Worm (Caenorhabditis elegans): ENCODE results near the gene B0334.20.

Gene B0334.20

DNA sequence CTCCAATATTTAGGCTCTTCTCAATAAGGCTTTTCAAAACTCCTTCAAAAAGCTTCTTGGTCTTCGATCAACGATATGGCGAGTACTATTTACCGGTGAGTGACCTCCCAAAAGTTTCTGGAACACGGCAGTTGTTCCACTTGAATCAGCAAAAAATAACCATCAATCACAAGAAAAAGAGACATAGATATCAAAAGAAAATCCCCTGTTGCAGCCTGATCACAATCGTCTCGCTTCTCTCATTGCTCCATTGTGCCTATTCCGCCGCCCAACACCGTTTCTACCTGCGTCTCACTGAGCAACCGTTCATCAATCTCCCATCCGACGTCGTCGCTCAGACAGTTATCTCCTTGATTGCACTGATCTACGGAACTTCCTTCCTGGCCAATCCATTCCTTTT is 3.5 kb downstream of the B0334.20 start, which contains the start of gene emc-5:
emc-5 (plus strand) TSS at position 14 of the 400 bp plus-strand sequence.
- peak; percentile 21 for TF ChIP-seq nfya-1 (tag; optimal IDR thresholded peaks at IDR 0.05; ENCODE audit: insufficient read depth)
- no peak for TF ChIP-seq nhr-28 (tag; optimal IDR thresholded peaks at IDR 0.05)
- no peak for TF ChIP-seq nhr-25 (tag; optimal IDR thresholded peaks at IDR 0.05)
- TF ChIP-seq mdl-1 (tag; optimal IDR thresholded peaks at IDR 0.05) = no peak
- peak; percentile 69 for TF ChIP-seq lin-39 (tag; optimal IDR thresholded peaks at IDR 0.05)
- no peak for TF ChIP-seq nhr-43 (tag; optimal IDR thresholded peaks at IDR 0.05; ENCODE audit: poor library complexity, severe bottlenecking)
- TF ChIP-seq nhr-12 (tag; optimal IDR thresholded peaks at IDR 0.05) = no peak
- TF ChIP-seq elt-3 (tag; optimal IDR thresholded peaks at IDR 0.05) = no peak

DNA sequence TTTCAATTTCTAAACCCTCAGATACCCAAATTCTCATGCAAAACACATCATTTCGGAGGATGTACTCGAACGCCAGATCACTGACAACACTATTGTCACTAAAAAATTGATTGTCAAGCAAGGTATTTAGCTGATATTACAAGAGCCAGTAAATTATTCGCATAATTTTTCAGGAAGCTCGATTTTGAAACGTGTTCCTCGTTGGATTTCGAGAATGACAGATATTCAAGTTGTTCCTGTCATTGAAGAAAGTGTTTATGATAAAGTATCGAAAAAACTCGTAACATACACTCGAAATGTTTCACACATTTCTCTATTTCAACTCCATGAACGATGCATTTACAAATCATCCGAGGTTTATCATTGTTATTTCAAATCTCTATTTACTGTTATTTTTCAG is 4.5 kb downstream of the B0334.20 start:
- TF ChIP-seq elt-2 (tag; optimal IDR thresholded peaks at IDR 0.05) (no peak), pqm-1 (tag; optimal IDR thresholded peaks at IDR 0.05) (no peak), ztf-11 (tag; optimal IDR thresholded peaks at IDR 0.05) (no peak), hmg-11 (tag; optimal IDR thresholded peaks at IDR 0.05) (no peak), R02D3.7 (tag; optimal IDR thresholded peaks at IDR 0.05) (no peak), nhr-76 (tag; optimal IDR thresholded peaks at IDR 0.05) (no peak), elt-3 (tag; optimal IDR thresholded peaks at IDR 0.05) (no peak), nhr-11 (tag; optimal IDR thresholded peaks at IDR 0.05) (no peak), lin-15B (tag; optimal IDR thresholded peaks at IDR 0.05) (no peak), nhr-23 (tag; optimal IDR thresholded peaks at IDR 0.05) (no peak), tbx-2 (tag; optimal IDR thresholded peaks at IDR 0.05) (no peak), zag-1 (tag; optimal IDR thresholded peaks at IDR 0.05) (no peak), pha-4 (tag; optimal IDR thresholded peaks at IDR 0.05) (no peak)

DNA sequence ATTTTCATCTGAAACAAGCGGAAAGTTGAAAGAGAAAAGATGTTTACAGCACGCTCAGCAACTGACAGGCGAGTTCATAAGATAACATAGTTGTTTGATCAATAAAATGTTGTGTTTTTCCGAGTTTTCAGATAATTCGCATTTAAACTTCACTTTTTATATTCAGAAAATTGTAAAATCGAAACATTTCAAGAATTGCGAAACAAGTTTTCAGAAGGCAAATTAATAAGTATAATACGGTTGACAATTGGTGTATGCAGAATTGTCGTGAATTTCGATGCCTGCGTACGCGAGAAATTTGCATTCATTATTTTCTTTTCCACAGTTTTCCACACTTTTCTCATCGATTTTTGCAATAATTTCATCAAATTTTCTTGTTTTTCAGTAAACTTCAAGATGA is 5.0 kb downstream of the B0334.20 start, which contains the start of the genes ooc-3 and B0334.4:
ooc-3 (minus strand) TSS at position 15 of the 400 bp plus-strand sequence.
B0334.4 (plus strand) TSS at position 386 of the 400 bp plus-strand sequence.
- peak; percentile 72 for TF ChIP-seq nfya-1 (tag; optimal IDR thresholded peaks at IDR 0.05; ENCODE audit: insufficient read depth)
- peak; percentile 70 for TF ChIP-seq pha-4 (tag; optimal IDR thresholded peaks at IDR 0.05)
- TF ChIP-seq skn-1 (tag; optimal IDR thresholded peaks at IDR 0.05) = peak; percentile 56
- no peak for TF ChIP-seq ZK546.5 (tag; optimal IDR thresholded peaks at IDR 0.05)
- peak; percentile 11 for TF ChIP-seq egl-5 (tag; optimal IDR thresholded peaks at IDR 0.05)
- no peak for TF ChIP-seq jun-1 (tag; optimal IDR thresholded peaks at IDR 0.05)

DNA sequence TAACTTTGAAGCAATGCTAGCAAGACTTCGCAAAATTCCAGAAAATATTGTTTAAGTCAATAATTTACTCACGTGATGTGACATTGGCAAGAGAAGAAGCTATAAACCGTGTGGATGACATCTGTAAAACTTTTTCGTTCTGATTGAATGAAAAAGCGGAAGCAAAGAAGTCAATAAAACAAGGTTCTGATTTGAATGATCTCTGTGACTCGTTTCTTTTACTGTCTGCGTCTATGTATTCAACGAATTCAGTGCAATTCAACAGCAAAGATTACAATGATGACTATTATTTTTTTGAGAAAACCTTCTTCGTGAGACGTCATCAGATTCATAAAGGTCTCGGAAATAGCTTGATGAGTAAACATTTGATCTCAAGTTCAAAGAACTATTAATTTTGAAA is 7.4 kb downstream of the B0334.20 start, which contains the start of gene hacl-1:
hacl-1 (minus strand) TSS at position 121 of the 400 bp plus-strand sequence.
- TF ChIP-seq nhr-67 (tag; optimal IDR thresholded peaks at IDR 0.05) = no peak
- no peak for TF ChIP-seq unc-39 (tag; optimal IDR thresholded peaks at IDR 0.05)
- TF ChIP-seq nhr-23 (tag; optimal IDR thresholded peaks at IDR 0.05) = peak; percentile 38
- peak; percentile 87 for TF ChIP-seq nhr-25 (tag; optimal IDR thresholded peaks at IDR 0.05)
- TF ChIP-seq ceh-28 (tag; optimal IDR thresholded peaks at IDR 0.05) = peak; percentile 9
- peak; percentile 62 for TF ChIP-seq pqm-1 (tag; optimal IDR thresholded peaks at IDR 0.05)
- peak; percentile 1 for TF ChIP-seq nfya-1 (tag; optimal IDR thresholded peaks at IDR 0.05; ENCODE audit: insufficient read depth)
- peak; percentile 4 for TF ChIP-seq jun-1 (tag; optimal IDR thresholded peaks at IDR 0.05)
- TF ChIP-seq fkh-10 (GFP tag; optimal IDR thresholded peaks at IDR 0.05) = no peak
- no peak for TF ChIP-seq nhr-11 (tag; optimal IDR thresholded peaks at IDR 0.05)
- peak; percentile 7 for TF ChIP-seq lsy-12 (tag; optimal IDR thresholded peaks at IDR 0.05)

DNA sequence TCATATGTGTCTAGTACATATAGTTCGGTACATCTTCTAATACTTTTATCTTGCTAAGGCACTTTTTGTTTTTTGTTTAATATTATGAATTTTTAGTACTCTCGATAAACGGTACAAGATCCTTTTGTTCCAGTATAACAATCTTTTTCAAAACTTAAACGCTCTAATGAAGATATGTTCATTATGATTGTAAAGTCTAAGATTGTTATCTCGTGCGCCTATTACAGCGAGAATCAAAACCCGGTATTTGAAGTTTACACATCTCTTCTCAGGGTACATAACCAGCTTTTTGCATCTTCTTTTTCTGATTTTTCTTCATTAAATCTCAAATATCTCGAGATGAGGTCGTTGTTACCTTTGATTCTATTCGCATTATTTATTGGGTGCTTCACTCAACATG is 12.3 kb downstream of the B0334.20 start, which contains the start of gene B0334.13:
B0334.13 (plus strand) TSS at position 301 of the 400 bp plus-strand sequence.
- TF ChIP-seq egl-27 (tag; optimal IDR thresholded peaks at IDR 0.05) = no peak
- TF ChIP-seq mdl-1 (tag; optimal IDR thresholded peaks at IDR 0.05) = no peak
- TF ChIP-seq elt-1 (tag; optimal IDR thresholded peaks at IDR 0.05) = peak; percentile 13
- no peak for TF ChIP-seq unc-39 (tag; optimal IDR thresholded peaks at IDR 0.05)
- TF ChIP-seq nhr-25 (tag; optimal IDR thresholded peaks at IDR 0.05) = peak; percentile 43

DNA sequence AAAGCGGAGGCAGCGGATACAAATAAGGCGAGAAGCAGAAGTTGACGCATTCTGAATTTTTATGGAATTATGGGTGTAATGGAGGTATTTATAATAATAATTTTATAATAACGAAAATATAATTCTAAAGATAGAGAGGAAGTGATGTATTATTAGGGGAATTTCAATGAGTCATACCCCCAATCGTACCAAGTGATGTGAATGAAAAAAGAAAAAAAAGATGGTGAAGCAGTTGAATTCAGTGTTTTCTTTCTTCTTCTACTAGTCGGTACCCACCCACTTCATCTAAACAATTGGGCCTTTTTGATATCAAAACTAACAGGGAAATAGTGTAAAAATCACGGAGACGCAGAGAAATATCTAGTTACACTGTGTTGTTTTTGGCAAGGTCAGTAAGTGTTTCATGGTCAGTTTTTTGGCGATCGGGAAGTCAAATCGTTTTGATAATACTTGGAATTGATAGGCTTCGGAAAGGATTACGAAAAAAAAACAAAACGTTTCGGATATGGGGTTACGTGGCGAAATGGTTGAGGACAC is 13.5 kb downstream of the B0334.20 start, which contains the start of gene ttr-18:
ttr-18 (minus strand) TSS at position 51 of the 537 bp plus-strand sequence.
- TF ChIP-seq egl-27 (tag; optimal IDR thresholded peaks at IDR 0.05) (peak; percentile 12), nfya-1 (tag; optimal IDR thresholded peaks at IDR 0.05; ENCODE audit: insufficient read depth) (no peak), egl-5 (tag; optimal IDR thresholded peaks at IDR 0.05) (no peak), skn-1 (tag; optimal IDR thresholded peaks at IDR 0.05) (no peak), nhr-23 (tag; optimal IDR thresholded peaks at IDR 0.05) (peak; percentile 4), nhr-25 (tag; optimal IDR thresholded peaks at IDR 0.05) (peak; percentile 37)
